Worm (Caenorhabditis elegans): Measurements from ENCODE around the gene nas-4.

nas-4 gene

DNA sequence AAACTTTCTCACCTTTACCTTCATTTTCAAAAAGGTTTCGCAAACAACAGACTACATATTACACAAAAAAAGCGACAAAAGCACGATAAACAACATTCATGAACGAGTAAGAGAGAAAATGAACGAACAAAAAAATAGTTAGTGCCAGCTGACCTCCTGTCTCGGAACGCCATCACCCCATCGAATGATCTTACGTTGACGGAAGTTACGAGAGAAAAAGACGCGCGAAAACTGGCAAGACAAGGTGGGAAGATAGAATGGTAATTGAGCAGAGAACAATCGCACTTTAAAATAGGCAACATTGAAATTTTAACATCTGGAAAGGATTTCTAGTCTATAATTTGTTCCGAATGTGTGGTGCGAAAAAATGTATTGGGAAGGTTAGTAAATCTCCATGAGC, 4.7 kb upstream of the nas-4 start:
- TF ChIP-seq nhr-43 (tag; optimal IDR thresholded peaks at IDR 0.05; ENCODE audit: poor library complexity, severe bottlenecking) (peak; percentile 12), nhr-76 (tag; optimal IDR thresholded peaks at IDR 0.05) (no peak), ceh-28 (tag; optimal IDR thresholded peaks at IDR 0.05) (no peak), mdl-1 (tag; optimal IDR thresholded peaks at IDR 0.05) (no peak), elt-1 (tag; optimal IDR thresholded peaks at IDR 0.05) (no peak), lin-15B (tag; optimal IDR thresholded peaks at IDR 0.05) (no peak), nhr-23 (tag; optimal IDR thresholded peaks at IDR 0.05) (peak; percentile 34), elt-2 (tag; optimal IDR thresholded peaks at IDR 0.05) (no peak), aly-2 (tag; optimal IDR thresholded peaks at IDR 0.05) (no peak), egl-27 (tag; optimal IDR thresholded peaks at IDR 0.05) (no peak), pha-4 (tag; optimal IDR thresholded peaks at IDR 0.05) (peak; percentile 28), fos-1 (tag; optimal IDR thresholded peaks at IDR 0.05) (no peak), snpc-4 (tag; optimal IDR thresholded peaks at IDR 0.05) (peak; percentile 30), jun-1 (tag; optimal IDR thresholded peaks at IDR 0.05) (no peak), ZK546.5 (tag; optimal IDR thresholded peaks at IDR 0.05) (no peak), nhr-67 (tag; optimal IDR thresholded peaks at IDR 0.05) (no peak), ama-1 (optimal IDR thresholded peaks at IDR 0.05) (peak; percentile 42), pqm-1 (tag; optimal IDR thresholded peaks at IDR 0.05) (no peak), lin-39 (tag; optimal IDR thresholded peaks at IDR 0.05) (no peak), sea-2 (GFP tag; optimal IDR thresholded peaks at IDR 0.05) (no peak), fkh-10 (GFP tag; optimal IDR thresholded peaks at IDR 0.05) (no peak), nhr-28 (tag; optimal IDR thresholded peaks at IDR 0.05) (no peak), daf-12 (tag; optimal IDR thresholded peaks at IDR 0.05) (no peak), elt-3 (tag; optimal IDR thresholded peaks at IDR 0.05) (no peak), skn-1 (tag; optimal IDR thresholded peaks at IDR 0.05) (no peak), nhr-237 (tag; optimal IDR thresholded peaks at IDR 0.05) (no peak), mml-1 (tag; optimal IDR thresholded peaks at IDR 0.05) (no peak), nhr-77 (tag; optimal IDR thresholded peaks at IDR 0.05) (no peak), lsy-12 (tag; optimal IDR thresholded peaks at IDR 0.05) (no peak), eor-1 (tag; optimal IDR thresholded peaks at IDR 0.05) (no peak), zag-1 (tag; optimal IDR thresholded peaks at IDR 0.05) (no peak), egl-5 (tag; optimal IDR thresholded peaks at IDR 0.05) (peak; percentile 32), unc-62 (GFP tag; optimal IDR thresholded peaks at IDR 0.05) (no peak), fkh-2 (tag; optimal IDR thresholded peaks at IDR 0.05) (no peak), nfya-1 (tag; optimal IDR thresholded peaks at IDR 0.05; ENCODE audit: insufficient read depth) (peak; percentile 10), tbx-2 (tag; optimal IDR thresholded peaks at IDR 0.05) (no peak), nhr-11 (tag; optimal IDR thresholded peaks at IDR 0.05) (no peak), R02D3.7 (tag; optimal IDR thresholded peaks at IDR 0.05) (no peak), nhr-25 (tag; optimal IDR thresholded peaks at IDR 0.05) (peak; percentile 61)

DNA sequence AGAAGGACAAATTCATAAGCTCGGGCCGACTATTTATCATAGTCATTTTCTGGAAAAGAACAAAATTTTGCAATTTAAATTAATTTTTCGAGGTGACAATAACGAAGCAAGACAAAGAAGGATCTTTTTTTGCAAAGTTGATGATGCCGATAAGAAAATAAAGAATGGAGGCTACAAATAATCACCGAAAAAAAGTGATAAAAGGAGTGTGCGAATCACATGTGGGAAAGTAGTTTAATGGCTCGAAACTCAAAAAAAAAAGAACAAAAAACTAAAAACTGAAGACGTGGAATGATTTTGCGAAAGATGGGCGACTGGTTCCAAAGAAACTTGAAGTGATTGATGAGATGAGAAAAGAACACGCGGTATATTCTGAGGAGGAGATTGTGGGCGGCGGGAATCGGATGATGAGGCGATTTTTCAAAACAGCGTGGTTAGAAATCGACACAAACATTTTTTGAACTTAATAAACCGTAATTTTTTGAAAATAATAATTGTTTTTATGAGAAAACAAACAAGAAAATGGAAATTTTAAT, 4.0 kb upstream of the nas-4 start, which contains the start of gene atgl-1:
Gene atgl-1, minus strand, starts transcription at position 51 of the 536 bp plus-strand sequence.
- TF ChIP-seq jun-1 (tag; optimal IDR thresholded peaks at IDR 0.05) = no peak
- no peak for TF ChIP-seq unc-39 (tag; optimal IDR thresholded peaks at IDR 0.05)
- no peak for TF ChIP-seq fos-1 (tag; optimal IDR thresholded peaks at IDR 0.05)
- no peak for TF ChIP-seq nhr-67 (tag; optimal IDR thresholded peaks at IDR 0.05)
- TF ChIP-seq nhr-25 (tag; optimal IDR thresholded peaks at IDR 0.05) = peak; percentile 24
- peak; percentile 17 for TF ChIP-seq ama-1 (optimal IDR thresholded peaks at IDR 0.05)

DNA sequence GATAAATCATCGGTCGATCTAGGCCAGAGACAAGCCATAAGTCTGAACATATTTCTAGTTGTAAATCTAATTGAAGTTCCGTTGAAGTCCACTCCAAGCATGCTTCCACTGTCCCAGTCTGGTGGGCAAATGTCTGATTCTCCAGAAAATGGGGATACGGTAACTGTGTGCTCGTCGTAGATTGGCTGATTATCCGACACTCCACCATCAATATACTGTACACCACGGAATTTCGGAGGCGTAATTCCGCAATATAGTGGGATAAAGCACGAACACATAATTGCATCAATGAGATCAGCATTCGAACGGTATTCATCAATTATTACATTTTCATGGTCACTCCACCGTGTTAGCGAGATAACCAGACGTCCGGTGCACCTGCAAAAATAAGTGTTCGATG, 2.8 kb upstream of the nas-4 start:
- TF ChIP-seq sea-2 (GFP tag; optimal IDR thresholded peaks at IDR 0.05) (no peak), ceh-28 (tag; optimal IDR thresholded peaks at IDR 0.05) (no peak), ama-1 (optimal IDR thresholded peaks at IDR 0.05) (peak; percentile 59), aly-2 (tag; optimal IDR thresholded peaks at IDR 0.05) (no peak), ZK546.5 (tag; optimal IDR thresholded peaks at IDR 0.05) (no peak), lin-39 (tag; optimal IDR thresholded peaks at IDR 0.05) (no peak), nhr-25 (tag; optimal IDR thresholded peaks at IDR 0.05) (peak; percentile 61)
